Fruit fly (Drosophila melanogaster) whole organism, embryonic: ENCODE results near the gene CG43645.
A peak's percentile ranks its signal among the peaks of the same experiment; 100 is the strongest.

Source experiments
- Aef1 ChIP-seq: fragments of 200-800 bp; sonication (Bioruptor generic); IDR thresholded peaks from 3 replicates; pipeline ENCODE4 v1.3.6; 2022; ENCODE audit warnings: missing biosample characterization, missing genetic modification characterization
- CG10147 ChIP-seq: fragments of 200-800 bp; sonication (Bioruptor generic); optimal IDR thresholded peaks from 2 replicates; lab custom pipeline; 2019; ENCODE audit warnings: missing biosample characterization, mild to moderate bottlenecking, missing genetic modification characterization, moderate library complexity
- CG10543 ChIP-seq: fragments of 200-800 bp; sonication (Bioruptor generic); optimal IDR thresholded peaks from 3 replicates; lab custom pipeline; 2017; ENCODE audit warnings: missing biosample characterization, mild to moderate bottlenecking, missing genetic modification characterization, moderate library complexity
- CG11093 ChIP-seq: fragments of 200-800 bp; sonication (Bioruptor generic); IDR thresholded peaks from 3 replicates; pipeline ENCODE4 v1.3.6; 2022; ENCODE audit warnings: missing biosample characterization, missing genetic modification characterization
- CG12071 ChIP-seq: fragments of 200-800 bp; sonication (Bioruptor generic); optimal IDR thresholded peaks from 3 replicates; lab custom pipeline; 2018; ENCODE audit warnings: missing biosample characterization, mild to moderate bottlenecking, missing genetic modification characterization
- CG14710 ChIP-seq: fragments of 200-800 bp; sonication (Bioruptor generic); optimal IDR thresholded peaks from 3 replicates; lab custom pipeline; 2019; ENCODE audit warnings: missing biosample characterization, mild to moderate bottlenecking, missing genetic modification characterization, moderate library complexity
- CG17802 ChIP-seq: fragments of 200-800 bp; sonication (Bioruptor generic); optimal IDR thresholded peaks from 2 replicates; lab custom pipeline; 2018; ENCODE audit warnings: missing biosample characterization, mild to moderate bottlenecking, missing genetic modification characterization, moderate library complexity
- CG18011 ChIP-seq: fragments of 200-800 bp; sonication (Bioruptor generic); optimal IDR thresholded peaks from 2 replicates; lab custom pipeline; 2017; ENCODE audit warnings: missing biosample characterization, missing genetic modification characterization, mild to moderate bottlenecking, moderate library complexity, missing genotype
- CG30403 ChIP-seq: fragments of 200-800 bp; sonication (Bioruptor generic); optimal IDR thresholded peaks from 3 replicates; lab custom pipeline; 2016; ENCODE audit warnings: missing biosample characterization, missing genetic modification characterization
- CG3065 ChIP-seq: fragments of 200-800 bp; sonication (Bioruptor generic); optimal IDR thresholded peaks from 2 replicates; lab custom pipeline; 2016; ENCODE audit warnings: missing biosample characterization, missing genetic modification characterization
- CG6765 ChIP-seq: fragments of 200-800 bp; sonication (Bioruptor generic); optimal IDR thresholded peaks from 3 replicates; lab custom pipeline; 2017; ENCODE audit warnings: missing biosample characterization, mild to moderate bottlenecking, missing genetic modification characterization
- CG6791 ChIP-seq: fragments of 200-800 bp; sonication (Bioruptor generic); IDR thresholded peaks from 3 replicates; pipeline ENCODE4 v1.3.6; 2022; ENCODE audit warnings: missing biosample characterization, missing genetic modification characterization; ENCODE audit not compliant: partially characterized antibody
- CG7839 ChIP-seq: fragments of 200-800 bp; sonication (Bioruptor generic); optimal IDR thresholded peaks from 3 replicates; lab custom pipeline; 2018; ENCODE audit warnings: missing biosample characterization, mild to moderate bottlenecking, missing genetic modification characterization, moderate library complexity
- CG8359 ChIP-seq: fragments of 200-800 bp; sonication (Bioruptor generic); optimal IDR thresholded peaks from 2 replicates; lab custom pipeline; 2017; ENCODE audit warnings: missing biosample characterization, mild to moderate bottlenecking, missing genetic modification characterization, borderline replicate concordance
- CHES-1-like ChIP-seq: fragments of 200-800 bp; sonication (Bioruptor generic); optimal IDR thresholded peaks from 2 replicates; lab custom pipeline; 2016; ENCODE audit warnings: missing biosample characterization, missing genetic modification characterization
- CTCF ChIP-seq: fragments of 200-800 bp; sonication (Bioruptor generic); optimal IDR thresholded peaks from 2 replicates; lab custom pipeline; 2017; ENCODE audit warnings: missing biosample characterization, mild to moderate bottlenecking, missing genetic modification characterization, moderate library complexity
- D19B ChIP-seq: fragments of 200-800 bp; sonication (Bioruptor generic); optimal IDR thresholded peaks from 2 replicates; lab custom pipeline; 2017; ENCODE audit warnings: missing biosample characterization, mild to moderate bottlenecking, missing genetic modification characterization
- Doc2 ChIP-seq: fragments of 200-800 bp; sonication (Bioruptor generic); IDR thresholded peaks from 2 replicates; pipeline ENCODE4 v1.3.6; 2022; ENCODE audit warnings: missing biosample characterization, missing genetic modification characterization
- HHEX ChIP-seq: fragments of 200-800 bp; sonication (Bioruptor generic); optimal IDR thresholded peaks from 3 replicates; lab custom pipeline; 2017; ENCODE audit warnings: missing biosample characterization, mild to moderate bottlenecking, missing genetic modification characterization, missing genetic modification reagents
- Hmx ChIP-seq: fragments of 200-800 bp; sonication (Bioruptor generic); optimal IDR thresholded peaks from 2 replicates; lab custom pipeline; 2016; ENCODE audit warnings: missing biosample characterization, missing genetic modification characterization
- Meics ChIP-seq: fragments of 200-800 bp; sonication (Bioruptor generic); optimal IDR thresholded peaks from 2 replicates; lab custom pipeline; 2017; ENCODE audit warnings: missing biosample characterization, mild to moderate bottlenecking, missing genetic modification characterization
- Optix ChIP-seq: fragments of 200-800 bp; sonication (Bioruptor generic); IDR thresholded peaks from 3 replicates; pipeline ENCODE4 v1.3.6; 2022; ENCODE audit warnings: missing biosample characterization, missing genetic modification characterization
- Xrp1 ChIP-seq: fragments of 200-800 bp; sonication (Bioruptor generic); IDR thresholded peaks from 2 replicates; pipeline ENCODE4 v1.3.6; 2022; ENCODE audit warnings: missing biosample characterization, missing genetic modification characterization
- YL-1 ChIP-seq: fragments of 200-800 bp; sonication (Bioruptor generic); optimal IDR thresholded peaks from 3 replicates; lab custom pipeline; 2017; ENCODE audit warnings: missing biosample characterization, mild to moderate bottlenecking, missing genetic modification characterization
- abd-A ChIP-seq: fragments of 200-800 bp; sonication (Bioruptor generic); optimal IDR thresholded peaks from 3 replicates; lab custom pipeline; 2019; ENCODE audit warnings: missing biosample characterization, mild to moderate bottlenecking, missing genetic modification characterization, moderate library complexity
- aop ChIP-seq: fragments of 200-800 bp; sonication (Bioruptor generic); IDR thresholded peaks from 2 replicates; pipeline ENCODE4 v1.3.6; 2022; ENCODE audit warnings: missing biosample characterization, missing genetic modification characterization
- ara ChIP-seq: fragments of 200-800 bp; sonication (Bioruptor generic); IDR thresholded peaks from 2 replicates; pipeline ENCODE4 v1.3.6; 2022; ENCODE audit warnings: missing biosample characterization, missing genetic modification characterization
- ato ChIP-seq: fragments of 200-800 bp; sonication (Bioruptor generic); IDR thresholded peaks from 2 replicates; pipeline ENCODE4 v1.3.6; 2022; ENCODE audit warnings: missing biosample characterization, missing genetic modification characterization; ENCODE audit not compliant: partially characterized antibody
- az2 ChIP-seq: fragments of 200-800 bp; sonication (Bioruptor generic); optimal IDR thresholded peaks from 3 replicates; lab custom pipeline; 2016; ENCODE audit warnings: missing biosample characterization, missing genetic modification characterization
- btn ChIP-seq: fragments of 200-800 bp; sonication (Bioruptor generic); optimal IDR thresholded peaks from 2 replicates; lab custom pipeline; 2016; ENCODE audit warnings: missing biosample characterization, missing genetic modification characterization
- caup ChIP-seq: fragments of 200-800 bp; sonication (Bioruptor generic); optimal IDR thresholded peaks from 3 replicates; lab custom pipeline; 2017; ENCODE audit warnings: missing biosample characterization, mild to moderate bottlenecking, missing genetic modification characterization, moderate library complexity; ENCODE audit not compliant: severe bottlenecking
- danr ChIP-seq: fragments of 200-800 bp; sonication (Bioruptor generic); IDR thresholded peaks from 2 replicates; pipeline ENCODE4 v1.3.6; 2022; ENCODE audit warnings: missing biosample characterization, missing genetic modification characterization
- dmrt11E ChIP-seq: fragments of 200-800 bp; sonication (Bioruptor generic); optimal IDR thresholded peaks from 3 replicates; lab custom pipeline; 2018; ENCODE audit warnings: missing biosample characterization, mild to moderate bottlenecking, missing genetic modification characterization, moderate library complexity
- dysf ChIP-seq: fragments of 200-800 bp; sonication (Bioruptor generic); IDR thresholded peaks from 3 replicates; pipeline ENCODE4 v1.3.6; 2022; ENCODE audit warnings: missing biosample characterization, missing genetic modification characterization
- fru ChIP-seq: fragments of >200 bp; optimal IDR thresholded peaks from 2 replicates; lab custom pipeline; 2017
- grau ChIP-seq: fragments of 200-800 bp; optimal IDR thresholded peaks from 3 replicates; lab custom pipeline; 2019; ENCODE audit warnings: missing biosample characterization, mild to moderate bottlenecking, missing genetic modification characterization, moderate library complexity
- her ChIP-seq: fragments of 200-800 bp; sonication (Bioruptor generic); optimal IDR thresholded peaks from 2 replicates; lab custom pipeline; 2016; ENCODE audit warnings: missing biosample characterization, missing genetic modification characterization
- ind ChIP-seq: fragments of 200-800 bp; sonication (Bioruptor generic); optimal IDR thresholded peaks from 3 replicates; lab custom pipeline; 2016; ENCODE audit warnings: missing biosample characterization, missing genetic modification characterization
- jing ChIP-seq: fragments of 200-800 bp; sonication (Bioruptor generic); optimal IDR thresholded peaks from 2 replicates; lab custom pipeline; 2018; ENCODE audit warnings: missing biosample characterization, mild to moderate bottlenecking, missing genetic modification characterization
- kni ChIP-seq: fragments of 200-800 bp; sonication (Bioruptor generic); optimal IDR thresholded peaks from 3 replicates; lab custom pipeline; 2017; ENCODE audit warnings: mild to moderate bottlenecking, missing biosample characterization, missing genetic modification reagents, missing genetic modification characterization
- mld ChIP-seq: fragments of 200-800 bp; sonication (Bioruptor generic); IDR thresholded peaks from 3 replicates; pipeline ENCODE4 v1.3.6; 2022; ENCODE audit warnings: missing biosample characterization, missing genetic modification characterization; ENCODE audit not compliant: partially characterized antibody
- pita ChIP-seq: fragments of 200-800 bp; sonication (Bioruptor generic); optimal IDR thresholded peaks from 2 replicates; lab custom pipeline; 2017; ENCODE audit warnings: missing biosample characterization, mild to moderate bottlenecking, missing genetic modification characterization
- ranshi ChIP-seq: fragments of 200-800 bp; sonication (Bioruptor generic); IDR thresholded peaks from 2 replicates; pipeline ENCODE4 v1.3.6; 2022; ENCODE audit warnings: missing biosample characterization, missing genetic modification characterization
- scrt ChIP-seq: fragments of 200-800 bp; sonication (Bioruptor generic); optimal IDR thresholded peaks from 2 replicates; lab custom pipeline; 2018; ENCODE audit warnings: missing biosample characterization, mild to moderate bottlenecking, missing genetic modification characterization, moderate library complexity
- sens-2 ChIP-seq: fragments of 200-800 bp; sonication (Bioruptor generic); IDR thresholded peaks from 2 replicates; pipeline ENCODE4 v1.3.6; 2022; ENCODE audit warnings: missing biosample characterization, missing genetic modification characterization
- slbo ChIP-seq: fragments of 200-800 bp; sonication (Bioruptor generic); IDR thresholded peaks from 2 replicates; pipeline ENCODE4 v1.3.6; 2022; ENCODE audit warnings: missing biosample characterization, missing genetic modification characterization
- slou ChIP-seq: fragments of 200-800 bp; sonication (Bioruptor generic); optimal IDR thresholded peaks from 3 replicates; lab custom pipeline; 2016; ENCODE audit warnings: missing biosample characterization, missing genetic modification characterization
- ssp ChIP-seq: fragments of 200-800 bp; sonication (Bioruptor generic); IDR thresholded peaks from 2 replicates; pipeline ENCODE4 v1.3.6; 2022; ENCODE audit warnings: missing biosample characterization, missing genetic modification characterization
- toy ChIP-seq: fragments of 200-800 bp; sonication (Bioruptor generic); IDR thresholded peaks from 2 replicates; pipeline ENCODE4 v1.3.6; 2022; ENCODE audit warnings: missing biosample characterization, missing genetic modification characterization
- zf30C ChIP-seq: fragments of 200-800 bp; sonication (Bioruptor generic); optimal IDR thresholded peaks from 3 replicates; lab custom pipeline; 2018; ENCODE audit warnings: missing biosample characterization, mild to moderate bottlenecking, missing genetic modification characterization

Gene CG43645

dm6 chr2L:17465915-17466677 is 19.5 kb upstream of the CG43645 start (continued):
- TF ChIP-seq ranshi (GFP tag; lab: Robert Waterston, UW): peak; percentile 84
- TF ChIP-seq slbo (GFP tag; lab: Robert Waterston, UW): no peak; the same call in 1 of the 2 replicates
- TF ChIP-seq mld (GFP tag; lab: Robert Waterston, UW): no peak
- TF ChIP-seq CG18011: peak; percentile 30
- peak; percentile 56; the same call in 1 of the 2 replicates for TF ChIP-seq sens-2 (GFP tag; lab: Robert Waterston, UW)
- peak; percentile 82 for TF ChIP-seq grau (tag; lab: Kevin White, UChicago)
- TF ChIP-seq her: peak; percentile 66
- peak; percentile 88 for TF ChIP-seq Xrp1 (GFP tag; lab: Robert Waterston, UW)
- no peak for TF ChIP-seq YL-1
- peak; percentile 52 for TF ChIP-seq CG8359 (GFP tag; lab: Kevin White, UChicago)
- peak; percentile 20 for TF ChIP-seq CG3065 (GFP tag; lab: Kevin White, UChicago)
- peak; percentile 70; the same call in 2 of the 3 replicates for TF ChIP-seq Aef1 (GFP tag; lab: Robert Waterston, UW)
- peak; percentile 71 for TF ChIP-seq scrt (GFP tag; lab: Kevin White, UChicago)
- peak; percentile 62 for TF ChIP-seq danr (GFP tag; lab: Robert Waterston, UW)
- peak; percentile 73 for TF ChIP-seq slou (GFP tag; lab: Kevin White, UChicago)
- peak; percentile 55 for TF ChIP-seq zf30C (GFP tag; lab: Kevin White, UChicago)
- TF ChIP-seq CG10543: no peak
- peak; percentile 70 for TF ChIP-seq HHEX (GFP tag; lab: Kevin White, UChicago)
- peak; percentile 85 for TF ChIP-seq caup (GFP tag; lab: Kevin White, UChicago)
- TF ChIP-seq kni (GFP tag; lab: Kevin White, UChicago): no peak
- TF ChIP-seq abd-A (tag; lab: Kevin White, UChicago): peak; percentile 77
- peak; percentile 85 for TF ChIP-seq dysf (GFP tag; lab: Robert Waterston, UW)
- no peak for TF ChIP-seq aop (GFP tag; lab: Robert Waterston, UW)
- no peak for TF ChIP-seq CG6791 (GFP tag; lab: Robert Waterston, UW)
- peak; percentile 43 for TF ChIP-seq CG17802 (tag; lab: Kevin White, UChicago)
- peak; percentile 74 for TF ChIP-seq ssp
- TF ChIP-seq CG11093 (GFP tag; lab: Robert Waterston, UW): peak; percentile 59; the same call in 2 of the 3 replicates
- TF ChIP-seq Meics (GFP tag; lab: Kevin White, UChicago): peak; percentile 78
- no peak for TF ChIP-seq Hmx (GFP tag; lab: Kevin White, UChicago)
- TF ChIP-seq pita: no peak
- TF ChIP-seq Optix (GFP tag; lab: Robert Waterston, UW): peak; percentile 67; the same call in 2 of the 3 replicates
- TF ChIP-seq Doc2 (GFP tag; lab: Robert Waterston, UW): 0 out of 2 replicates have a peak, but pooled peaks have one; percentile 41
- TF ChIP-seq CG14710 (tag; lab: Kevin White, UChicago): peak; percentile 84
- peak; percentile 81 for TF ChIP-seq ind
- peak; percentile 82 for TF ChIP-seq btn (GFP tag; lab: Kevin White, UChicago)
- peak; percentile 72 for TF ChIP-seq ara (GFP tag; lab: Robert Waterston, UW)
- peak; percentile 83 for TF ChIP-seq az2 (GFP tag; lab: Kevin White, UChicago)
- TF ChIP-seq dmrt11E (tag; lab: Kevin White, UChicago): peak; percentile 82
- TF ChIP-seq ato (GFP tag; lab: Robert Waterston, UW): no peak
- TF ChIP-seq CHES-1-like (GFP tag; lab: Kevin White, UChicago): peak; percentile 62
- TF ChIP-seq CG12071 (GFP tag; lab: Kevin White, UChicago): peak; percentile 65
- no peak for TF ChIP-seq toy (GFP tag; lab: Robert Waterston, UW)
- TF ChIP-seq jing (GFP tag; lab: Kevin White, UChicago): peak; percentile 69
- peak; percentile 85 for TF ChIP-seq CTCF (GFP tag; lab: Kevin White, UChicago)
- TF ChIP-seq CG7839: peak; percentile 87
- TF ChIP-seq D19B (GFP tag; lab: Kevin White, UChicago): peak; percentile 38
- TF ChIP-seq CG10147 (GFP tag; lab: Kevin White, UChicago): no peak
- TF ChIP-seq CG30403 (GFP tag; lab: Kevin White, UChicago): peak; percentile 81
- no peak for TF ChIP-seq CG6765 (GFP tag; lab: Kevin White, UChicago)
- TF ChIP-seq fru (lab: Kevin White, UChicago): no peak
